Fruit fly (Drosophila melanogaster): ENCODE data around the gene Arp6.

DNA sequence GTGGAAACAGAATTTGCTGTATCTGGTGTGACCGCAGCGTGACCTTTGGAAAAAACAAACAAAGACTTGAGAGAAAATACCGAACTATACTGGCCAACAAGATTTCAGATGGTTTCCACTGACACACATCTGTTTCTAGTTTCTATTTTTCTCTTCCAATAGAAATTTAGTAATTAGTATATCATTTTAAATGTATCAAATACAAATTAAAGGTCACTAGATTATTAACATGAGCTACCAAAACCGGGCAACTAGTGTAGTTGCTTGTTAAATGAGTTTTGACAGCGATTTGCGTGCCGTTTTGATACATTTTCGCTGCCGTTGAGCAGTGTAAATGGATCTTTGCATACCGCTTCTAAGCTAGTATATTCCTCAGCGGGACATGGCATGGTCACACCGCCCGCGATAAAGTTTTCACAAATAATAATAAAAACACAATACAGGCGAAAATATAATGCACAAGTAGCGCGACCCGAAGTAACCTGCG is 33.2 kb downstream of the Arp6 start, which contains the start of the genes Pis and Hap40:
- TF ChIP-seq CG15710 (tag; optimal IDR thresholded peaks at IDR 0.05) (peak; percentile 72), gl (tag; optimal IDR thresholded peaks at IDR 0.05) (no peak), D1 (tag; optimal IDR thresholded peaks at IDR 0.05) (no peak), Ets98B (GFP tag; IDR thresholded peaks at IDR 0.05) (peak; percentile 34; the same call in 1 of the 2 replicates), CG13204 (GFP tag; optimal IDR thresholded peaks at IDR 0.05) (no peak), EcR (GFP tag; optimal IDR thresholded peaks at IDR 0.05) (peak; percentile 38)

Measured in whole organism, pupa.